Fruit fly (Drosophila melanogaster): ENCODE results near the gene Fit1.

The Fit1 gene

dm6 chr3L:4073755-4074154 lies 29.6 kb upstream of the Fit1 start, which contains the start of gene Faa:
TSS of gene Faa (minus strand) at chr3L:4073954.
- TF ChIP-seq Asciz (GFP tag; optimal IDR thresholded peaks at IDR 0.05) (no peak), ci (GFP tag; IDR thresholded peaks at IDR 0.05) (peak; percentile 32; the same call in 1 of the 3 replicates), CG3163 (GFP tag; optimal IDR thresholded peaks at IDR 0.05) (peak; percentile 88), Med (GFP tag) (peak; percentile 42), CG10321 (GFP tag; IDR thresholded peaks at IDR 0.05) (no peak), Jarid2 (GFP tag; optimal IDR thresholded peaks at IDR 0.05) (peak; percentile 75), esg (GFP tag; conservative IDR thresholded peaks at IDR 0.05) (no peak), sug (tag; optimal IDR thresholded peaks at IDR 0.05) (no peak), Dll (GFP tag; IDR thresholded peaks at IDR 0.05; ENCODE audit: partially characterized antibody) (0 out of 4 replicates have a peak, but pooled peaks have one; percentile 21), Trl (optimal IDR thresholded peaks at IDR 0.05) (peak; percentile 50 to 55), Trl (GFP tag; optimal IDR thresholded peaks at IDR 0.05) (no peak), tio (GFP tag; optimal IDR thresholded peaks at IDR 0.05) (no peak), zen2 (GFP tag; IDR thresholded peaks at IDR 0.05; ENCODE audit: partially characterized antibody) (0 out of 3 replicates have a peak, but pooled peaks have one; percentile 22), z (GFP tag; IDR thresholded peaks at IDR 0.05) (peak; percentile 93), CG8290 (GFP tag; optimal IDR thresholded peaks at IDR 0.05) (no peak), CG8290 (tag; optimal IDR thresholded peaks at IDR 0.05) (peak in 1 of 2 experiments; percentile 17), Opbp (GFP tag; IDR thresholded peaks at IDR 0.05; ENCODE audit: partially characterized antibody) (0 out of 3 replicates have a peak, but pooled peaks have one; percentile 16), Bgb (GFP tag; IDR thresholded peaks at IDR 0.05; ENCODE audit: partially characterized antibody) (0 out of 2 replicates have a peak, but pooled peaks have one; percentile 28), CG2199 (GFP tag; IDR thresholded peaks at IDR 0.05) (0 out of 3 replicates have a peak, but pooled peaks have one; percentile 37), onecut (GFP tag; IDR thresholded peaks at IDR 0.05) (peak; percentile 62), sob (GFP tag; IDR thresholded peaks at IDR 0.05) (peak; percentile 36; the same call in 1 of the 2 replicates), CG13287 (GFP tag; IDR thresholded peaks at IDR 0.05; ENCODE audit: partially characterized antibody) (peak; percentile 30; the same call in 1 of the 2 replicates)

dm6 chr3L:4076907-4077306 lies 26.5 kb upstream of the Fit1 start:
- no peak for TF ChIP-seq her (GFP tag; optimal IDR thresholded peaks at IDR 0.05)
- no peak for TF ChIP-seq CG15269 (tag; optimal IDR thresholded peaks at IDR 0.05)
- no peak for TF ChIP-seq CG7357 (GFP tag; IDR thresholded peaks at IDR 0.05)
- TF ChIP-seq dimm (GFP tag; IDR thresholded peaks at IDR 0.05) = no peak
- TF ChIP-seq Hey (tag; optimal IDR thresholded peaks at IDR 0.05) = peak; percentile 88
- peak; percentile 83 for TF ChIP-seq pros (GFP tag; optimal IDR thresholded peaks at IDR 0.05)
- TF ChIP-seq CG6791 (GFP tag; IDR thresholded peaks at IDR 0.05; ENCODE audit: partially characterized antibody) = no peak
- no peak for TF ChIP-seq Eip74EF (GFP tag; optimal IDR thresholded peaks at IDR 0.05)
- no peak for TF ChIP-seq dati (GFP tag; IDR thresholded peaks at IDR 0.05)
- no peak for TF ChIP-seq CrebB (tag; optimal IDR thresholded peaks at IDR 0.05)
- no peak for TF ChIP-seq Hr39 (optimal IDR thresholded peaks at IDR 0.05)
- no peak for TF ChIP-seq CG8359 (GFP tag; optimal IDR thresholded peaks at IDR 0.05; ENCODE audit: borderline replicate concordance)
- TF ChIP-seq Mad (GFP tag; optimal IDR thresholded peaks at IDR 0.05) = no peak
- no peak for TF ChIP-seq Sry-δ (GFP tag; optimal IDR thresholded peaks at IDR 0.05)
- TF ChIP-seq Gug (GFP tag; IDR thresholded peaks at IDR 0.05) = no peak
- no peak for TF ChIP-seq pb (GFP tag; optimal IDR thresholded peaks at IDR 0.05)
- 0 out of 3 replicates have a peak, but pooled peaks have one; percentile 35 for TF ChIP-seq CG11456 (GFP tag; IDR thresholded peaks at IDR 0.05)
- TF ChIP-seq CG31224 (GFP tag; IDR thresholded peaks at IDR 0.05) = no peak
- TF ChIP-seq Med (GFP tag) = no peak
- no peak for TF ChIP-seq CG10366 (GFP tag; IDR thresholded peaks at IDR 0.05)
- TF ChIP-seq Oaz (GFP tag; IDR thresholded peaks at IDR 0.05) = peak; percentile 30; the same call in 1 of the 2 replicates
- TF ChIP-seq cg (GFP tag; optimal IDR thresholded peaks at IDR 0.05) = peak; percentile 5
- peak; percentile 49 for TF ChIP-seq mirr (GFP tag; optimal IDR thresholded peaks at IDR 0.05)
- no peak for TF ChIP-seq mld (GFP tag; IDR thresholded peaks at IDR 0.05; ENCODE audit: partially characterized antibody)
- TF ChIP-seq bowl (GFP tag; IDR thresholded peaks at IDR 0.05) = no peak
- TF ChIP-seq bigmax (GFP tag; optimal IDR thresholded peaks at IDR 0.05) = no peak
- TF ChIP-seq Hr51 (GFP tag; optimal IDR thresholded peaks at IDR 0.05) = no peak
- TF ChIP-seq Atf3 (GFP tag; optimal IDR thresholded peaks at IDR 0.05) = no peak
- no peak for TF ChIP-seq CG13894 (tag; optimal IDR thresholded peaks at IDR 0.05)
- TF ChIP-seq sr (GFP tag; IDR thresholded peaks at IDR 0.05) = 0 out of 3 replicates have a peak, but pooled peaks have one; percentile 25
